Worm (Caenorhabditis elegans) whole organism, L4/young adult: Measurements from ENCODE around the gene B0035.22.

Experiments
- W03F9.2 ChIP-seq: fragments of 150-350 bp; optimal IDR thresholded peaks from 2 replicates; lab custom pipeline; 2014; ENCODE audit warnings: missing biosample characterization, missing genetic modification characterization
- dao-5 ChIP-seq: sonication (generic microtip); optimal IDR thresholded peaks from 2 replicates; lab custom pipeline; 2016; ENCODE audit warnings: missing genotype, missing genetic modification characterization, moderate library complexity, missing compliant biosample characterization
- him-1 ChIP-seq: sonication (generic microtip); optimal IDR thresholded peaks from 2 replicates; lab custom pipeline; 2016; ENCODE audit warnings: missing genotype, missing genetic modification reagents, missing genetic modification characterization, missing compliant biosample characterization

Gene B0035.22

ce11 chrIV:11359769-11360168 is 44.8 kb downstream of the B0035.22 start, which contains the start of gene klp-12:
Gene klp-12 (minus strand): TSS chrIV:11359869.
- TF ChIP-seq dao-5 (tag; lab: Kevin White, UChicago) (no peak), W03F9.2 (no peak), him-1 (no peak)

- TF ChIP-seq dao-5 (tag; lab: Kevin White, UChicago), result no peak
- no peak for TF ChIP-seq W03F9.2
- no peak for TF ChIP-seq him-1
These were observed 46.5 kb downstream of the B0035.22 start, which contains the start of gene T01G1.4 for ce11 chrIV:11361409-11361808. Gene T01G1.4 (minus strand): TSS chrIV:11361509.

- no peak for TF ChIP-seq dao-5 (tag; lab: Kevin White, UChicago)
- no peak for TF ChIP-seq him-1
- no peak for TF ChIP-seq W03F9.2
These were observed 49.0 kb downstream of the B0035.22 start for ce11 chrIV:11363806-11364562.
